Worm (Caenorhabditis elegans) whole organism, L3 larva: ENCODE measurements around the gene str-20.

Source experiments
- lin-39 ChIP-seq: fragments of 150-350 bp; optimal IDR thresholded peaks from 2 replicates; lab custom pipeline; 2018; ENCODE audit warnings: missing biosample characterization, missing genetic modification reagents, missing genetic modification characterization
- nhr-76 ChIP-seq: fragments of 150-350 bp; sonication (generic microtip); optimal IDR thresholded peaks from 5 replicates; lab custom pipeline; 2014; ENCODE audit warnings: missing biosample characterization, missing genetic modification characterization

DNA sequence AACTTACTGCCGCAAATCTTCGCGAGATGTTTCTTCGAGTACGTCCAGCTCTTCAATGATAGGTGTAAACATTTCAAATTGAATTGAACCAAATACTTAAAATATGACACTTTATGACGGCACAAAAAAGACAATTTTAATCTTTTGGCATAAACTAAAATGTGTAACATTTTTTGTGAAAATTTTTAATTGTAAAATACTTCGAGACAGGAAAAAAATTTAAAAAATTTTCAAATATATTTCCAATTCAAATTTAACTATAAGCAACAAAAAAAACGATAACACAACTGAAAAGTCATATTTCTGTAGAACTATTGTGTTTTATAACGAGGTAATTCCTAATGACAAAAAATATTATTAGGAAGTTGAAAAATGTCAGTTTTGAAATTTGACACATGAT, 5.6 kb downstream of the str-20 start, which contains the start of gene C05E4.12:
- TF ChIP-seq nhr-76: no peak
- TF ChIP-seq lin-39 (tag; lab: Kevin White, UChicago): no peak
